Worm (Caenorhabditis elegans): ENCODE data around the gene pqn-16.

Gene pqn-16

DNA sequence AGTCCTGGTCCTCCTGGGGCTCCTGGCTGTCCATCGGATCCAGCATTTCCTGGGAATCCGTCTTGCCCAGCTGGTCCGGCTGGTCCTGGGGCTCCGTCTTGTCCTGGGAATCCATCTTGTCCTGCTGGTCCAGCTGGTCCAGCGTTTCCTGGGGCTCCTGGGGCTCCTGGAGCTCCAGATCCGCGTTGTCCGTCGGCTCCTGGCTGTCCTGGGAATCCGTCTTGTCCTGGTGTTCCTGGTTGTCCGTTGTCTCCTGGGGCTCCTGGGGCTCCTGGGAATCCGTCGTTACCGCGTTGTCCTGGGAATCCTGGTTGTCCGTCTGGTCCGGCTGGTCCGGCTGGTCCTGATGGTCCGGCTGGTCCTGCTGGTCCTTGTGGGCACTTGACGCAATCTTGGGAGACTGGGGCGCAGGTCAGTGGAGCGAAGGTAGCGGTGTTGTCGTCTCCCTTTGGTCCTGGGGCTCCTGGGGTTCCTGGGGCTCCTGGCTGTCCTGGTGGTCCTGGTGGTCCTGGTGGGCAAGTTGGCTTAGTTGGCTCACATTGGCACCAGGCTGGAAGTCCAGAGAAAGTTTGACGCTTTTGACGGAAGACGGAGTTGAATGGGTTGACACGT is 11.7 kb upstream of the pqn-16 start:
- TF ChIP-seq ceh-39 (tag; optimal IDR thresholded peaks at IDR 0.05): no peak
- TF ChIP-seq unc-39 (tag; optimal IDR thresholded peaks at IDR 0.05): no peak

DNA sequence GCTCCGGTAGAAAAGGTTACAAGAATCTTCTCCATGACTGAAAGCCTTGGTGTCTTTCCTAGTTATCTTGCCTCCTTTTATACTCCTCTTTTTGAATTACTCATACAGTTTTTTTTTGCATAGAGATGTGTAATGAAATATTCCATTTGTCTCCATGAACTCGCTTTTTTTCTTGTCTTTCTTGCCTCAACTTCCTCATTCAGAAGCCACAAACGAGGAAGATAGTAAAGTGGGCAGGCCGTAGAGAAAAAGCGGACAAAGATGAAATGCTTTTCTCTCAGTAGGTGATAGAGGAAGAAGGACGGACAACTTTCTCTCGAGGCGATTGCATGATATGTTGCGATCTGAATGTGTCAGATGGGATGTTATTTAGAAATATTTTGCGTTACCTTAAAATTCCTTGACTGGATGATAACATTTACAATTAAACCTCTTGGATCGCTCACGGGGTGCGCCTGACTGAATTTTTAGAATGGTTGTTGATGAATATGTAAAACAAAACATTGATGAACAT is 10.9 kb upstream of the pqn-16 start, which contains the start of gene col-145:
TSS of gene col-145 (minus strand) at position 51 of the 514 bp plus-strand sequence.
- no peak for TF ChIP-seq blmp-1 (tag; optimal IDR thresholded peaks at IDR 0.05)
- TF ChIP-seq nhr-28 (tag; optimal IDR thresholded peaks at IDR 0.05): no peak
- no peak for TF ChIP-seq lin-13 (tag; optimal IDR thresholded peaks at IDR 0.05)
- TF ChIP-seq ceh-39 (tag; optimal IDR thresholded peaks at IDR 0.05): no peak

DNA sequence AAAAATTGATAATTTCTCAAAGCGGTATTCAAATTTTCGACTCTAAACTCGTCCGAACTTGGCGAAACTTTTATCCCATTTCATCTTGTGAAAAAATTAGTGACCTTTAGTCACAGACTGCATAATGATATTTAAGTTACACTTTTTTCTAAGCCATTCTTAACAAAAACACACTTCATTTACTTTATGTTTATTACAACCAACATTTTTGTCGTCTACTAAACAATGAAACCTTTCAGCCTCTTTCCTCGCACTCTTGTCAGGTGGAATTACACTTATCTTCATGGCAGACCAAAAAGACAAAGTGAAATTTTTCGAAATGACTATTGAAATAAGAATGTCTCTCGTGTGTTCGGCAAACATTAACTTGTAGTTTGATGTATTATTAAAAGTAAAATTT is 10.0 kb upstream of the pqn-16 start:
- TF ChIP-seq ceh-43 (GFP tag; optimal IDR thresholded peaks at IDR 0.05) (no peak), lsy-2 (tag; optimal IDR thresholded peaks at IDR 0.05) (no peak), nhr-2 (tag; optimal IDR thresholded peaks at IDR 0.05) (no peak), ceh-83 (GFP tag; optimal IDR thresholded peaks at IDR 0.05) (no peak)

DNA sequence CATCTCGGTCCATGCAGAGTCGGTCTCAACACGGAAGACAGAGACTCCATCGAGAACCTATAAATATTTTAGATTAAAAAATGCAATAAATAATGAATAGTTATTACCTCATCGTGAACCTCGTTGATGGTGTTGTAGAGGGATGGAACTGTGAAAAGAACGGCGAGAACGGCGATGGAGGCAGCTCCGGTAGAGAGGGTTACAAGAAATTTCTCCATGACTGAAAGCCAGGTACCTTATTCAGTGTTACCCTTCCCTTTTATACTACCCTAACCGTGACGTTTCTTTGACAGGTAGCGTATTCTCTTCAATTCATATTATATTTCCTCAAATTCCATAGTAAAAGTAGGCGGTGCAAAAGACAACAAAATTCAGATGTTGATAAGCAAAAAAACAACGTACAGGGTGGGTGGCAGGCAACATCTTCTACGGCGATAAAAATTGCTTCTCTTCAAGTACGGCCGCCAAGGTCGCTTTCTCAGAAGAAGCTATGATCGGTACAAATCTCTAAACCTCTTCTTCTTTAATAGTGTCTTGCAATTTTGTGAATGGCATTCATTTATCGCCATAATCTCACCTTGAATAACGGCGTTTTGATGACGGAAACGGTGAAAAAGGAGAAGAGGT is 8.7 kb upstream of the pqn-16 start, which contains the start of gene col-10:
TSS of gene col-10 (minus strand) at position 235 of the 627 bp plus-strand sequence.
- TF ChIP-seq sptf-1 (tag; optimal IDR thresholded peaks at IDR 0.05) (no peak), nhr-28 (tag; optimal IDR thresholded peaks at IDR 0.05) (no peak), mep-1 (tag; optimal IDR thresholded peaks at IDR 0.05) (no peak), ceh-39 (tag; optimal IDR thresholded peaks at IDR 0.05) (no peak), ham-2 (GFP tag; optimal IDR thresholded peaks at IDR 0.05) (peak; percentile 66)

DNA sequence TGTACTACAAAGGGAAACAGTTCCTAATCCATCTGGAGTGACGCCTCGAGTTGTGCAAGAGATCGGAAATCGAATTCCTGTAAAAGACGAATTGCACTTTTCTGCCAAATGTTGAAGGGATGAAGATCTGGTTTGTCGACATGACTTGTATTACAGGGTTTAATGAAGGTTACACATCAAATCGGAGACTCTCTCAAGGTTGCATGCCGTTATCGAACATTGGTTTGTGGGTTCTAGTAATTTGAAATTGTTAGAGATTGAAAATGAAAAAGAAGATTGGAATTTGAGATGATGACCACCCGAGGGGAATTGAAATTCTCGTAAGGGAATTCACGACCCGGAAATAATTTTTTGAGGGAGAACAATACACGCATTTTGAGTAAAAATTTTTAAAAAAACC is 7.6 kb upstream of the pqn-16 start:
- TF ChIP-seq blmp-1 (tag; optimal IDR thresholded peaks at IDR 0.05) (no peak), cnd-1 (tag; optimal IDR thresholded peaks at IDR 0.05) (no peak), snpc-4 (tag; optimal IDR thresholded peaks at IDR 0.05) (no peak), lsy-2 (tag; optimal IDR thresholded peaks at IDR 0.05) (no peak), ham-2 (GFP tag; optimal IDR thresholded peaks at IDR 0.05) (no peak), sptf-1 (tag; optimal IDR thresholded peaks at IDR 0.05) (no peak), nhr-76 (tag; optimal IDR thresholded peaks at IDR 0.05) (no peak), unc-39 (tag; optimal IDR thresholded peaks at IDR 0.05) (no peak), ceh-43 (GFP tag; optimal IDR thresholded peaks at IDR 0.05) (no peak), unc-120 (tag; optimal IDR thresholded peaks at IDR 0.05; ENCODE audit: poor library complexity, severe bottlenecking) (no peak), mls-2 (tag; optimal IDR thresholded peaks at IDR 0.05) (no peak), hlh-1 (tag; optimal IDR thresholded peaks at IDR 0.05) (no peak), lin-13 (tag; optimal IDR thresholded peaks at IDR 0.05) (no peak), pha-4 (tag; optimal IDR thresholded peaks at IDR 0.05) (no peak), tbx-8 (GFP tag; optimal IDR thresholded peaks at IDR 0.05) (no peak), M03D4.4 (tag; optimal IDR thresholded peaks at IDR 0.05) (no peak), nhr-2 (tag; optimal IDR thresholded peaks at IDR 0.05) (no peak)

DNA sequence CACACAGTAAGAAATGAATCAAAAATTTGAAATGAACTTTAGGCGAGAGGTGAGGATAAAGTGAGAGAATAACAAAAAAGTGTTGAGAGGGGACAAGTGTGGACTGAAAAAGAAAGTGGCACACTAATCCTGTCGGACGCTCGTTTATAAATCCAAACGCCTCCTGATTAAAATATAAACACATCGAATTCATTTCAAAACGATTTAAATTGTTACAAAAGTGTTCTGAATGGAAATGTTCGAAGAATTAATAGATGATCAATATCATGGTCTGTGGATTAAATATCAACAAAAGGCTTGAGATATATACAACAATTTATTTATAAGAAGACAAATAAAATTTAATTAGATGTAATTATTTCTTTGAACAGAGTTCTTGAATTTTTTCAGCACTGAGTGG is 5.8 kb upstream of the pqn-16 start, which contains the start of gene B0222.11:
TSS of gene B0222.11 (minus strand) at position 101 of the 400 bp plus-strand sequence.
- TF ChIP-seq ceh-43 (GFP tag; optimal IDR thresholded peaks at IDR 0.05): no peak
- no peak for TF ChIP-seq bed-3 (GFP tag; optimal IDR thresholded peaks at IDR 0.05)
- no peak for TF ChIP-seq unc-39 (tag; optimal IDR thresholded peaks at IDR 0.05)
- TF ChIP-seq mls-2 (tag; optimal IDR thresholded peaks at IDR 0.05): no peak
- no peak for TF ChIP-seq M03D4.4 (tag; optimal IDR thresholded peaks at IDR 0.05)

DNA sequence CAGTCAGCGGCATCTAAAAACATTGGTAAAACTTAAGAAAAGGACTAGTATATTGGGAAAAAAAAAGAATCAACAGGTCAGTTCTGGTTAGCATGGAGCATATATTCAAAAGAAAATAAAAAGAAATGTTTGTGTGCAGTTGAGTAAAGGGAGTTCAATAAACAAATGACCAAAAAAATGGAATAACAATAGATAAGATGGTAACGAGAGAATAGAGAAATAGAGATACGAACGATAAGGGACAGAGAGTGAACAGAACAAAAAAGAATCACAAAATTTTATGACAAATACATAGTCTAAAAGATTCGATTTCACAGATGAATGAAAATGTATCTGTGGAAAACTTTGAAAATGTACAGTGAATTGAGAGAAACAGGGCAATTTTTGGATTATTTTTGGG is 900 bp upstream of the pqn-16 start, which contains the start of gene gad-3:
TSS of gene gad-3 (minus strand) at position 17 of the 400 bp plus-strand sequence.
- TF ChIP-seq bed-3 (GFP tag; optimal IDR thresholded peaks at IDR 0.05) (no peak), ham-2 (GFP tag; optimal IDR thresholded peaks at IDR 0.05) (no peak), nhr-12 (tag; optimal IDR thresholded peaks at IDR 0.05) (no peak), mls-2 (tag; optimal IDR thresholded peaks at IDR 0.05) (no peak), elt-3 (tag; optimal IDR thresholded peaks at IDR 0.05) (no peak), mep-1 (tag; optimal IDR thresholded peaks at IDR 0.05) (no peak), unc-120 (tag; optimal IDR thresholded peaks at IDR 0.05; ENCODE audit: poor library complexity, severe bottlenecking) (no peak), blmp-1 (tag; optimal IDR thresholded peaks at IDR 0.05) (no peak), nhr-76 (tag; optimal IDR thresholded peaks at IDR 0.05) (no peak), mab-5 (tag; optimal IDR thresholded peaks at IDR 0.05) (no peak), unc-39 (tag; optimal IDR thresholded peaks at IDR 0.05) (no peak), sem-2 (GFP tag; optimal IDR thresholded peaks at IDR 0.05) (no peak), sptf-1 (tag; optimal IDR thresholded peaks at IDR 0.05) (no peak), nhr-237 (tag; optimal IDR thresholded peaks at IDR 0.05) (no peak), ztf-11 (tag; optimal IDR thresholded peaks at IDR 0.05) (no peak), lsy-2 (tag; optimal IDR thresholded peaks at IDR 0.05) (no peak), nhr-28 (tag; optimal IDR thresholded peaks at IDR 0.05) (no peak), zip-8 (tag; optimal IDR thresholded peaks at IDR 0.05) (no peak)
